Fruit fly (Drosophila melanogaster): ENCODE measurements around the gene CG32815.

Gene CG32815

DNA sequence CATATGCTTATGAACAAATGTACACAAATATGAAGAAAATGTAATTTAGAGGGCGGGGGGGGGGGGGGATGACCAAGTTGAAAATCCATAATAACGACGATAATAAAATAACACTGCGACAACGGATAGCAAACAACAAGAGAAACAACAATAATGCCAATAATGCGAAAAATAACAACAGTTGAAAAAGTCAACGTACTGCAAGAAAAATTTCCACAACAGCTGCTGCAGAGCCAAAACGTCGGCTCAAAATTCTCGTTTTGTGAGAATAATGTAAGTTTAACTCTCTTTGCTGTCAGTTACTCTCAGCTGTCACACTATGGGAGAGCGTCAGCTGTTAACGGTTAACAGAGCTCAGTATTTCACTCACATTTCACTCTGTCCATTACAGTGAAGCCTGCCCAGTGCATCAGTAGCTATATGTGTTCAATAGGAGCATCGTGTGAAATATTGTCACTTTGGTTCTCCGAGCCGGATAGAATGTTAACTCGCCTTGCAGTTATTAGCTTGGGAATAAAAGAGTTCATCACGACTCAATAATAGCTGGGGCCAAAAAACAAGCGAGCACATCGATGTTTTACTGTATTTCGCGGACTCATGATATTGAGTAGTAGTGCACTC, 31.4 kb upstream of the CG32815 start (continued):
- peak; percentile 71 to 78 for TF ChIP-seq Trl (optimal IDR thresholded peaks at IDR 0.05)
- peak; percentile 83 for TF ChIP-seq Trl (GFP tag; optimal IDR thresholded peaks at IDR 0.05)
- TF ChIP-seq tgo (GFP tag; IDR thresholded peaks at IDR 0.05) = peak; percentile 84
- TF ChIP-seq ato (GFP tag; IDR thresholded peaks at IDR 0.05; ENCODE audit: partially characterized antibody) = no peak
- peak; percentile 69 for TF ChIP-seq CG9876 (GFP tag; optimal IDR thresholded peaks at IDR 0.05)
- TF ChIP-seq CG1647 (GFP tag; optimal IDR thresholded peaks at IDR 0.05) = peak; percentile 69
- TF ChIP-seq usp (GFP tag; optimal IDR thresholded peaks at IDR 0.05) = no peak
- TF ChIP-seq ci (GFP tag; IDR thresholded peaks at IDR 0.05) = peak; percentile 85
- TF ChIP-seq CG11085 (GFP tag; IDR thresholded peaks at IDR 0.05) = peak; percentile 61
- TF ChIP-seq CG3163 (GFP tag; optimal IDR thresholded peaks at IDR 0.05) = peak; percentile 16
- TF ChIP-seq Doc2 (GFP tag; IDR thresholded peaks at IDR 0.05) = peak; percentile 25; the same call in 1 of the 2 replicates
- TF ChIP-seq Sox100B (GFP tag; optimal IDR thresholded peaks at IDR 0.05) = peak; percentile 54
- TF ChIP-seq Blimp-1 (GFP tag; optimal IDR thresholded peaks at IDR 0.05) = peak; percentile 75
- no peak for TF ChIP-seq hkb (optimal IDR thresholded peaks at IDR 0.05)
- TF ChIP-seq hkb (GFP tag; IDR thresholded peaks at IDR 0.05) = peak; percentile 80
- TF ChIP-seq pho (GFP tag; optimal IDR thresholded peaks at IDR 0.05) = peak; percentile 60
- TF ChIP-seq CG6175 (GFP tag; IDR thresholded peaks at IDR 0.05) = peak; percentile 29; the same call in 1 of the 3 replicates
- TF ChIP-seq Dll (GFP tag; IDR thresholded peaks at IDR 0.05; ENCODE audit: partially characterized antibody) = no peak
- peak; percentile 42 for TF ChIP-seq CG18476 (GFP tag; optimal IDR thresholded peaks at IDR 0.05)
- TF ChIP-seq CG6689 (GFP tag; IDR thresholded peaks at IDR 0.05) = peak; percentile 84
- TF ChIP-seq HLHmδ (GFP tag; optimal IDR thresholded peaks at IDR 0.05) = no peak
- peak; percentile 59; the same call in 1 of the 2 replicates for TF ChIP-seq CG32767 (GFP tag; IDR thresholded peaks at IDR 0.05)
- TF ChIP-seq NC2β (GFP tag; optimal IDR thresholded peaks at IDR 0.05) = peak; percentile 61
- peak; percentile 84 for TF ChIP-seq slbo (GFP tag; IDR thresholded peaks at IDR 0.05)
- 0 out of 2 replicates have a peak, but pooled peaks have one; percentile 34 for TF ChIP-seq Taf1 (GFP tag; IDR thresholded peaks at IDR 0.05)
- no peak for TF ChIP-seq pzg (GFP tag; optimal IDR thresholded peaks at IDR 0.05)
- TF ChIP-seq CG6254 (GFP tag; optimal IDR thresholded peaks at IDR 0.05) = peak; percentile 31
- peak; percentile 81 for TF ChIP-seq jumu (GFP tag; optimal IDR thresholded peaks at IDR 0.05)
- peak; percentile 65 for TF ChIP-seq croc (GFP tag; conservative IDR thresholded peaks at IDR 0.05)
- peak; percentile 44; the same call in 1 of the 2 replicates for TF ChIP-seq CG8765 (GFP tag; IDR thresholded peaks at IDR 0.05)
- no peak for TF ChIP-seq CG7745 (tag; optimal IDR thresholded peaks at IDR 0.05)
- TF ChIP-seq Dref (GFP tag; IDR thresholded peaks at IDR 0.05) = no peak
- no peak for TF ChIP-seq fru (optimal IDR thresholded peaks at IDR 0.05)
- TF ChIP-seq ftz-f1 (GFP tag; optimal IDR thresholded peaks at IDR 0.05) = no peak
- peak; percentile 54 for TF ChIP-seq nerfin-1 (tag; optimal IDR thresholded peaks at IDR 0.05)
- peak; percentile 23; the same call in 1 of the 2 replicates for TF ChIP-seq dan (GFP tag; IDR thresholded peaks at IDR 0.05)
- TF ChIP-seq ATbp (GFP tag; optimal IDR thresholded peaks at IDR 0.05) = peak; percentile 77
- TF ChIP-seq pfk (GFP tag; optimal IDR thresholded peaks at IDR 0.05) = no peak
- peak; percentile 68 for TF ChIP-seq ara (GFP tag; IDR thresholded peaks at IDR 0.05)
- TF ChIP-seq CG10543 (GFP tag; optimal IDR thresholded peaks at IDR 0.05) = peak; percentile 50
- TF ChIP-seq mld (GFP tag; IDR thresholded peaks at IDR 0.05; ENCODE audit: partially characterized antibody) = no peak
- TF ChIP-seq Hr78 (GFP tag; optimal IDR thresholded peaks at IDR 0.05) = peak in 1 of 2 experiments; percentile 22
- peak; percentile 84 for TF ChIP-seq Sox102F (GFP tag; optimal IDR thresholded peaks at IDR 0.05)
- no peak for TF ChIP-seq CG12104 (GFP tag; optimal IDR thresholded peaks at IDR 0.05)
- TF ChIP-seq eyg (GFP tag; optimal IDR thresholded peaks at IDR 0.05) = peak; percentile 38
- TF ChIP-seq CG10267 (tag; optimal IDR thresholded peaks at IDR 0.05) = peak; percentile 57
- TF ChIP-seq gem (tag; optimal IDR thresholded peaks at IDR 0.05) = peak; percentile 86
- peak; percentile 67 for TF ChIP-seq CG30431 (GFP tag; optimal IDR thresholded peaks at IDR 0.05)
- peak; percentile 90 for TF ChIP-seq CG12769 (tag; optimal IDR thresholded peaks at IDR 0.05)
- TF ChIP-seq CG17361 (GFP tag; IDR thresholded peaks at IDR 0.05) = peak; percentile 80
- peak; percentile 67 for TF ChIP-seq maf-S (GFP tag; optimal IDR thresholded peaks at IDR 0.05)
